Fruit fly (Drosophila melanogaster) whole organism, embryonic: ENCODE results near the gene CG42784.

ENCODE experiments used
- CG12155 ChIP-seq: fragments of 200-800 bp; sonication (Bioruptor generic); optimal IDR thresholded peaks from 3 replicates; lab custom pipeline; 2016; ENCODE audit warnings: missing biosample characterization, missing genetic modification characterization
- CG14014 ChIP-seq: fragments of 200-800 bp; sonication (Bioruptor generic); IDR thresholded peaks from 2 replicates; pipeline ENCODE4 v1.3.6; 2022; ENCODE audit warnings: missing biosample characterization, missing genetic modification characterization
- CG14965 ChIP-seq: fragments of 200-800 bp; sonication (Bioruptor generic); optimal IDR thresholded peaks from 2 replicates; lab custom pipeline; 2016; ENCODE audit warnings: missing biosample characterization, missing genetic modification characterization, borderline replicate concordance
- CG17802 ChIP-seq: fragments of 200-800 bp; sonication (Bioruptor generic); optimal IDR thresholded peaks from 2 replicates; lab custom pipeline; 2018; ENCODE audit warnings: missing biosample characterization, mild to moderate bottlenecking, missing genetic modification characterization, moderate library complexity
- CG18011 ChIP-seq: fragments of 200-800 bp; sonication (Bioruptor generic); optimal IDR thresholded peaks from 2 replicates; lab custom pipeline; 2017; ENCODE audit warnings: missing biosample characterization, missing genetic modification characterization, mild to moderate bottlenecking, moderate library complexity, missing genotype
- CG2129 ChIP-seq: fragments of 200-800 bp; sonication (Bioruptor generic); IDR thresholded peaks from 2 replicates; pipeline ENCODE4 v1.3.6; 2022; ENCODE audit warnings: missing biosample characterization, missing genetic modification characterization; ENCODE audit not compliant: partially characterized antibody
- HHEX ChIP-seq: fragments of 200-800 bp; sonication (Bioruptor generic); optimal IDR thresholded peaks from 3 replicates; lab custom pipeline; 2017; ENCODE audit warnings: missing biosample characterization, mild to moderate bottlenecking, missing genetic modification characterization, missing genetic modification reagents
- Pdp1 ChIP-seq, 2 experiments: fragments of 200-800 bp; sonication (Bioruptor generic); optimal IDR thresholded peaks; 3 replicates each; lab custom pipeline; 2016; ENCODE audit warnings: missing biosample characterization in 2 of 2, missing genetic modification characterization in 2 of 2, mild to moderate bottlenecking in 1 of 2, moderate library complexity in 1 of 2
- Sry-δ ChIP-seq: fragments of 200-800 bp; sonication (Bioruptor generic); optimal IDR thresholded peaks from 2 replicates; lab custom pipeline; 2016; ENCODE audit warnings: missing biosample characterization, missing genetic modification characterization
- ara ChIP-seq: fragments of 200-800 bp; sonication (Bioruptor generic); IDR thresholded peaks from 2 replicates; pipeline ENCODE4 v1.3.6; 2022; ENCODE audit warnings: missing biosample characterization, missing genetic modification characterization
- ase ChIP-seq: fragments of 200-800 bp; sonication (Bioruptor generic); IDR thresholded peaks from 3 replicates; pipeline ENCODE4 v1.3.6; 2022; ENCODE audit warnings: missing biosample characterization, missing genetic modification characterization
- cg ChIP-seq: fragments of 200-800 bp; sonication (Bioruptor generic); optimal IDR thresholded peaks from 3 replicates; lab custom pipeline; 2019; ENCODE audit warnings: missing biosample characterization, mild to moderate bottlenecking, missing genetic modification characterization, moderate library complexity
- chif ChIP-seq, 2 experiments: fragments of 200-800 bp; sonication (Bioruptor generic); optimal IDR thresholded peaks; 3 replicates each; lab custom pipeline; 2016; ENCODE audit warnings: missing biosample characterization in 2 of 2, missing genetic modification characterization in 2 of 2
- cwo ChIP-seq: fragments of 200-800 bp; sonication (Bioruptor generic); optimal IDR thresholded peaks from 3 replicates; lab custom pipeline; 2017; ENCODE audit warnings: missing biosample characterization, missing genetic modification characterization, mild to moderate bottlenecking, moderate library complexity, missing genetic modification reagents
- fd64A ChIP-seq: fragments of 200-800 bp; sonication (Bioruptor generic); optimal IDR thresholded peaks from 3 replicates; lab custom pipeline; 2018; ENCODE audit warnings: missing biosample characterization, mild to moderate bottlenecking, missing genetic modification characterization
- org-1 ChIP-seq: fragments of 200-800 bp; sonication (Bioruptor generic); optimal IDR thresholded peaks from 2 replicates; lab custom pipeline; 2017; ENCODE audit warnings: missing biosample characterization, missing genetic modification characterization
- slp2 ChIP-seq: fragments of 200-800 bp; sonication (Bioruptor generic); optimal IDR thresholded peaks from 2 replicates; lab custom pipeline; 2016; ENCODE audit warnings: missing biosample characterization, missing genetic modification characterization

Gene CG42784

dm6 chr2L:13548786-13549780 is 133.9 kb downstream of the CG42784 start, which contains the start of gene B4 (continued):
- TF ChIP-seq fd64A (GFP tag; lab: Kevin White, UChicago) = peak; percentile 69
- TF ChIP-seq org-1 = peak; percentile 23
- no peak for TF ChIP-seq CG2129 (GFP tag; lab: Robert Waterston, UW)
- no peak for TF ChIP-seq CG14965 (GFP tag; lab: Kevin White, UChicago)
- TF ChIP-seq CG17802 (tag; lab: Kevin White, UChicago) = no peak
- TF ChIP-seq Pdp1 (GFP tag; optimal IDR thresholded peaks at IDR 0.05; lab: Kevin White, UChicago) = peak; percentile 4 to 65
- peak; percentile 91 for TF ChIP-seq cwo (GFP tag; lab: Kevin White, UChicago)
- TF ChIP-seq slp2 (GFP tag; lab: Kevin White, UChicago) = no peak
- peak; percentile 20 for TF ChIP-seq Sry-δ (GFP tag; lab: Kevin White, UChicago)
- peak; percentile 92 for TF ChIP-seq cg (GFP tag; lab: Kevin White, UChicago)
- peak; percentile 37; the same call in 1 of the 2 replicates for TF ChIP-seq CG14014 (GFP tag; lab: Robert Waterston, UW)
- no peak for TF ChIP-seq chif (GFP tag; optimal IDR thresholded peaks at IDR 0.05; lab: Kevin White, UChicago)
- TF ChIP-seq CG18011 (GFP tag; lab: Kevin White, UChicago) = no peak
- TF ChIP-seq CG12155 (GFP tag; lab: Kevin White, UChicago) = no peak
- no peak for TF ChIP-seq ase (GFP tag; lab: Robert Waterston, UW)
- TF ChIP-seq HHEX (GFP tag; lab: Kevin White, UChicago) = peak; percentile 34
- no peak for TF ChIP-seq ara
